Fruit fly (Drosophila melanogaster) whole organism, embryonic: Measurements from ENCODE around the gene Wdfy2.
A peak's percentile ranks its signal among the peaks of the same experiment; 100 is the strongest.

Experiments used
- Asciz ChIP-seq: fragments of 200-800 bp; sonication (Bioruptor generic); optimal IDR thresholded peaks from 2 replicates; lab custom pipeline; 2017; ENCODE audit warnings: missing biosample characterization, mild to moderate bottlenecking, missing genetic modification characterization, missing genetic modification reagents
- Atf6 ChIP-seq: fragments of 200-800 bp; sonication (Bioruptor generic); IDR thresholded peaks from 2 replicates; pipeline ENCODE4 v1.3.6; 2022; ENCODE audit warnings: missing biosample characterization, missing genetic modification characterization
- Bgb ChIP-seq: fragments of 200-800 bp; sonication (Bioruptor generic); IDR thresholded peaks from 2 replicates; pipeline ENCODE4 v1.3.6; 2022; ENCODE audit warnings: missing biosample characterization, missing genetic modification characterization; ENCODE audit not compliant: partially characterized antibody
- CG10209 ChIP-seq: fragments of 200-800 bp; sonication (Bioruptor generic); optimal IDR thresholded peaks from 3 replicates; lab custom pipeline; 2017; ENCODE audit warnings: missing biosample characterization, mild to moderate bottlenecking, missing genetic modification characterization, missing genetic modification reagents
- CG11504 ChIP-seq: fragments of 200-800 bp; sonication (Bioruptor generic); optimal IDR thresholded peaks from 3 replicates; lab custom pipeline; 2019; ENCODE audit warnings: missing biosample characterization, mild to moderate bottlenecking, missing genetic modification characterization, moderate library complexity
- CG13287 ChIP-seq: fragments of 200-800 bp; sonication (Bioruptor generic); IDR thresholded peaks from 2 replicates; pipeline ENCODE4 v1.3.6; 2022; ENCODE audit warnings: missing biosample characterization, missing genetic modification characterization; ENCODE audit not compliant: partially characterized antibody
- CG14710 ChIP-seq: fragments of 200-800 bp; sonication (Bioruptor generic); optimal IDR thresholded peaks from 3 replicates; lab custom pipeline; 2019; ENCODE audit warnings: missing biosample characterization, mild to moderate bottlenecking, missing genetic modification characterization, moderate library complexity
- CG16813 ChIP-seq: fragments of 200-800 bp; sonication (Bioruptor generic); IDR thresholded peaks from 3 replicates; pipeline ENCODE4 v1.3.6; 2022; ENCODE audit warnings: missing biosample characterization, missing genetic modification characterization; ENCODE audit not compliant: partially characterized antibody
- CG2116 ChIP-seq: fragments of 200-800 bp; sonication (Bioruptor generic); optimal IDR thresholded peaks from 3 replicates; lab custom pipeline; 2018; ENCODE audit warnings: missing biosample characterization, mild to moderate bottlenecking, missing genetic modification characterization
- CG2120 ChIP-seq: fragments of 200-800 bp; sonication (Bioruptor generic); optimal IDR thresholded peaks from 3 replicates; lab custom pipeline; 2016; ENCODE audit warnings: missing biosample characterization, missing genetic modification characterization
- CG30431 ChIP-seq: fragments of 200-800 bp; sonication (Bioruptor generic); optimal IDR thresholded peaks from 2 replicates; lab custom pipeline; 2017; ENCODE audit warnings: missing biosample characterization, missing genetic modification characterization
- CG3847 ChIP-seq: fragments of 200-800 bp; sonication (Bioruptor generic); IDR thresholded peaks from 2 replicates; pipeline ENCODE4 v1.3.6; 2022; ENCODE audit warnings: missing biosample characterization, missing genetic modification characterization
- CG3995 ChIP-seq: fragments of 200-800 bp; sonication (Bioruptor generic); optimal IDR thresholded peaks from 3 replicates; lab custom pipeline; 2016; ENCODE audit warnings: missing biosample characterization, missing genetic modification characterization
- CG4707 ChIP-seq: fragments of 200-800 bp; sonication (Bioruptor generic); optimal IDR thresholded peaks from 2 replicates; lab custom pipeline; 2018; ENCODE audit warnings: missing biosample characterization, mild to moderate bottlenecking, missing genetic modification characterization, moderate library complexity
- CG7963 ChIP-seq: fragments of 200-800 bp; sonication (Bioruptor generic); IDR thresholded peaks from 3 replicates; pipeline ENCODE4 v1.3.6; 2022; ENCODE audit warnings: missing biosample characterization, missing genetic modification characterization; ENCODE audit not compliant: partially characterized antibody
- CG9797 ChIP-seq: fragments of 200-800 bp; sonication (Bioruptor generic); optimal IDR thresholded peaks from 3 replicates; lab custom pipeline; 2018; ENCODE audit warnings: missing biosample characterization, mild to moderate bottlenecking, missing genetic modification characterization
- Doc2 ChIP-seq: fragments of 200-800 bp; sonication (Bioruptor generic); IDR thresholded peaks from 2 replicates; pipeline ENCODE4 v1.3.6; 2022; ENCODE audit warnings: missing biosample characterization, missing genetic modification characterization
- HLH54F ChIP-seq: fragments of 200-800 bp; sonication (Bioruptor generic); optimal IDR thresholded peaks from 3 replicates; lab custom pipeline; 2016; ENCODE audit warnings: missing biosample characterization, missing genetic modification characterization
- HmgD ChIP-seq: fragments of 200-800 bp; sonication (Bioruptor generic); optimal IDR thresholded peaks from 3 replicates; lab custom pipeline; 2016; ENCODE audit warnings: missing biosample characterization, missing genetic modification characterization
- HmgZ ChIP-seq: fragments of 200-800 bp; sonication (Bioruptor generic); optimal IDR thresholded peaks from 2 replicates; lab custom pipeline; 2018; ENCODE audit warnings: missing biosample characterization, mild to moderate bottlenecking, missing genetic modification characterization
- Mrtf ChIP-seq: fragments of 200-800 bp; sonication (Bioruptor generic); IDR thresholded peaks from 3 replicates; pipeline ENCODE4 v1.3.6; 2022; ENCODE audit warnings: missing biosample characterization, missing genetic modification characterization
- NK7.1 ChIP-seq: fragments of 200-800 bp; sonication (Bioruptor generic); optimal IDR thresholded peaks from 3 replicates; lab custom pipeline; 2016; ENCODE audit warnings: missing biosample characterization, missing genetic modification characterization
- Ptx1 ChIP-seq: fragments of 200-800 bp; sonication (Bioruptor generic); IDR thresholded peaks from 2 replicates; pipeline ENCODE4 v1.3.6; 2022; ENCODE audit warnings: missing biosample characterization, missing genetic modification characterization
- Usf ChIP-seq: fragments of 200-800 bp; sonication (Bioruptor generic); optimal IDR thresholded peaks from 2 replicates; lab custom pipeline; 2017; ENCODE audit warnings: missing genotype, missing biosample characterization, missing genetic modification characterization
- YL-1 ChIP-seq: fragments of 200-800 bp; sonication (Bioruptor generic); optimal IDR thresholded peaks from 3 replicates; lab custom pipeline; 2017; ENCODE audit warnings: missing biosample characterization, mild to moderate bottlenecking, missing genetic modification characterization
- abd-A ChIP-seq: fragments of 200-800 bp; sonication (Bioruptor generic); optimal IDR thresholded peaks from 3 replicates; lab custom pipeline; 2019; ENCODE audit warnings: missing biosample characterization, mild to moderate bottlenecking, missing genetic modification characterization, moderate library complexity
- ash1 ChIP-seq: fragments of 200-800 bp; sonication (Bioruptor generic); optimal IDR thresholded peaks from 2 replicates; lab custom pipeline; 2018; ENCODE audit warnings: missing biosample characterization, mild to moderate bottlenecking, missing genetic modification characterization
- cad ChIP-seq: fragments of >200 bp; optimal IDR thresholded peaks from 2 replicates; lab custom pipeline; 2017; ENCODE audit warnings: missing biosample characterization, missing genetic modification characterization
- chm ChIP-seq: fragments of 200-800 bp; sonication (Bioruptor generic); IDR thresholded peaks from 2 replicates; pipeline ENCODE4 v1.3.6; 2022; ENCODE audit warnings: missing biosample characterization, missing genetic modification characterization
- dimm ChIP-seq: fragments of 200-800 bp; sonication (Bioruptor generic); IDR thresholded peaks from 2 replicates; pipeline ENCODE4 v1.3.6; 2022; ENCODE audit warnings: missing biosample characterization, missing genetic modification characterization
- ems ChIP-seq: fragments of 200-800 bp; sonication (Bioruptor generic); optimal IDR thresholded peaks from 3 replicates; lab custom pipeline; 2016; ENCODE audit warnings: missing biosample characterization, missing genetic modification characterization
- fd96Cb ChIP-seq: fragments of 200-800 bp; sonication (Bioruptor generic); optimal IDR thresholded peaks from 2 replicates; lab custom pipeline; 2018; ENCODE audit warnings: missing biosample characterization, mild to moderate bottlenecking, missing genetic modification characterization, moderate library complexity
- gfzf ChIP-seq: fragments of 200-800 bp; sonication (Bioruptor generic); optimal IDR thresholded peaks from 2 replicates; lab custom pipeline; 2016; ENCODE audit warnings: missing biosample characterization, mild to moderate bottlenecking, missing genetic modification characterization, moderate library complexity
- hbn ChIP-seq: fragments of 200-800 bp; sonication (Bioruptor generic); IDR thresholded peaks from 2 replicates; pipeline ENCODE4 v1.3.6; 2022; ENCODE audit warnings: missing biosample characterization, missing genetic modification characterization; ENCODE audit not compliant: partially characterized antibody
- knrl ChIP-seq: fragments of 200-800 bp; sonication (Bioruptor generic); IDR thresholded peaks from 3 replicates; pipeline ENCODE4 v1.3.6; 2022; ENCODE audit warnings: missing biosample characterization, missing genetic modification characterization; ENCODE audit not compliant: partially characterized antibody
- mam ChIP-seq: fragments of 200-800 bp; sonication (Bioruptor generic); optimal IDR thresholded peaks from 3 replicates; lab custom pipeline; 2016; ENCODE audit warnings: missing biosample characterization, missing genetic modification characterization
- pfk ChIP-seq: fragments of 200-800 bp; sonication (Bioruptor generic); optimal IDR thresholded peaks from 2 replicates; lab custom pipeline; 2018; ENCODE audit warnings: missing biosample characterization, mild to moderate bottlenecking, missing genetic modification characterization, moderate library complexity
- phol ChIP-seq: fragments of 200-800 bp; sonication (Bioruptor generic); optimal IDR thresholded peaks from 3 replicates; lab custom pipeline; 2018; ENCODE audit warnings: missing biosample characterization, mild to moderate bottlenecking, missing genetic modification characterization, moderate library complexity
- prd ChIP-seq, 3 experiments: fragments of >200 bp in 2 of 3; fragments of 200-800 bp in 1 of 3; sonication (Bioruptor generic) in 1 of 3; optimal IDR thresholded peaks in 2 of 3; IDR thresholded peaks in 1 of 3; 2 replicates in 2 of 3; 3 replicates in 1 of 3; pipeline versions ENCODE4 v1.3.6 to Lab custom; 2017 to 2022; ENCODE audit warnings: missing biosample characterization in 1 of 3, missing genetic modification characterization in 1 of 3
- psq ChIP-seq: fragments of 200-800 bp; sonication (Bioruptor generic); optimal IDR thresholded peaks from 2 replicates; lab custom pipeline; 2017; ENCODE audit warnings: missing biosample characterization, missing genetic modification characterization
- sens-2 ChIP-seq: fragments of 200-800 bp; sonication (Bioruptor generic); IDR thresholded peaks from 2 replicates; pipeline ENCODE4 v1.3.6; 2022; ENCODE audit warnings: missing biosample characterization, missing genetic modification characterization
- sima ChIP-seq: fragments of 200-800 bp; sonication (Bioruptor generic); optimal IDR thresholded peaks from 2 replicates; lab custom pipeline; 2016; ENCODE audit warnings: missing biosample characterization, missing genetic modification characterization
- slou ChIP-seq: fragments of 200-800 bp; sonication (Bioruptor generic); optimal IDR thresholded peaks from 3 replicates; lab custom pipeline; 2016; ENCODE audit warnings: missing biosample characterization, missing genetic modification characterization
- so ChIP-seq: fragments of 200-800 bp; sonication (Bioruptor generic); IDR thresholded peaks from 3 replicates; pipeline ENCODE4 v1.3.6; 2022; ENCODE audit warnings: missing biosample characterization, missing genetic modification characterization
- tin ChIP-seq: fragments of 200-800 bp; sonication (Bioruptor generic); optimal IDR thresholded peaks from 3 replicates; lab custom pipeline; 2016; ENCODE audit warnings: missing biosample characterization, missing genetic modification characterization
- tio ChIP-seq: fragments of 200-800 bp; sonication (Bioruptor generic); optimal IDR thresholded peaks from 2 replicates; lab custom pipeline; 2017; ENCODE audit warnings: missing biosample characterization, missing genetic modification characterization, inconsistent platforms
- trem ChIP-seq: fragments of 200-800 bp; optimal IDR thresholded peaks from 3 replicates; lab custom pipeline; 2019; ENCODE audit warnings: missing biosample characterization, mild to moderate bottlenecking, missing genetic modification characterization, moderate library complexity
- twi ChIP-seq: fragments of 200-800 bp; optimal IDR thresholded peaks from 2 replicates; lab custom pipeline; 2019; ENCODE audit warnings: missing biosample characterization, mild to moderate bottlenecking, missing genetic modification characterization, moderate library complexity
- vnd ChIP-seq: fragments of 200-800 bp; sonication (Bioruptor generic); IDR thresholded peaks from 3 replicates; pipeline ENCODE4 v1.3.6; 2022; ENCODE audit warnings: missing biosample characterization, missing genetic modification characterization; ENCODE audit not compliant: partially characterized antibody
- zf30C ChIP-seq: fragments of 200-800 bp; sonication (Bioruptor generic); optimal IDR thresholded peaks from 3 replicates; lab custom pipeline; 2018; ENCODE audit warnings: missing biosample characterization, mild to moderate bottlenecking, missing genetic modification characterization

The Wdfy2 gene

dm6 chr2L:10403803-10404315 lies 19.2 kb upstream of the Wdfy2 start (continued):
- TF ChIP-seq abd-A (tag; lab: Kevin White, UChicago) (no peak), tio (no peak), dimm (GFP tag; lab: Robert Waterston, UW) (no peak), NK7.1 (no peak), hbn (no peak), slou (GFP tag; lab: Kevin White, UChicago) (no peak), Bgb (no peak), Ptx1 (no peak), HLH54F (GFP tag; lab: Kevin White, UChicago) (no peak), CG2116 (GFP tag; lab: Kevin White, UChicago) (peak; percentile 72), trem (tag; lab: Kevin White, UChicago) (peak; percentile 18), CG4707 (GFP tag; lab: Kevin White, UChicago) (no peak), Doc2 (GFP tag; lab: Robert Waterston, UW) (no peak), Usf (GFP tag; lab: Kevin White, UChicago) (no peak), CG3847 (GFP tag; lab: Robert Waterston, UW) (no peak), gfzf (GFP tag; lab: Kevin White, UChicago) (no peak), knrl (GFP tag; lab: Robert Waterston, UW) (no peak), sens-2 (no peak), vnd (GFP tag; lab: Robert Waterston, UW) (0 out of 3 replicates have a peak, but pooled peaks have one; percentile 38), Asciz (GFP tag; lab: Kevin White, UChicago) (no peak), chm (GFP tag; lab: Robert Waterston, UW) (no peak), CG2120 (GFP tag; lab: Kevin White, UChicago) (no peak), CG3995 (GFP tag; lab: Kevin White, UChicago) (peak; percentile 60), sima (no peak), CG14710 (peak; percentile 1), YL-1 (GFP tag; lab: Kevin White, UChicago) (peak; percentile 45), CG7963 (no peak), HmgD (GFP tag; lab: Kevin White, UChicago) (no peak), CG10209 (GFP tag; lab: Kevin White, UChicago) (no peak), twi (tag; lab: Kevin White, UChicago) (no peak), ash1 (GFP tag; lab: Kevin White, UChicago) (no peak), zf30C (GFP tag; lab: Kevin White, UChicago) (no peak), Atf6 (GFP tag; lab: Robert Waterston, UW) (no peak), prd (optimal IDR thresholded peaks at IDR 0.05; lab: Kevin White, UChicago) (no peak), prd (GFP tag; IDR thresholded peaks at IDR 0.05; lab: Robert Waterston, UW) (no peak), CG30431 (no peak), Mrtf (GFP tag; lab: Robert Waterston, UW) (no peak), CG13287 (GFP tag; lab: Robert Waterston, UW) (peak; percentile 62), psq (GFP tag; lab: Kevin White, UChicago) (no peak), fd96Cb (tag; lab: Kevin White, UChicago) (no peak), ems (GFP tag; lab: Kevin White, UChicago) (no peak), HmgZ (tag; lab: Kevin White, UChicago) (peak; percentile 3), CG11504 (tag; lab: Kevin White, UChicago) (no peak), phol (tag; lab: Kevin White, UChicago) (peak; percentile 13), tin (GFP tag; lab: Kevin White, UChicago) (no peak), mam (GFP tag; lab: Kevin White, UChicago) (peak; percentile 25), CG16813 (GFP tag; lab: Robert Waterston, UW) (peak; percentile 45; the same call in 1 of the 3 replicates), cad (GFP tag; lab: Kevin White, UChicago) (no peak), CG9797 (GFP tag; lab: Kevin White, UChicago) (no peak), so (GFP tag; lab: Robert Waterston, UW) (no peak), pfk (GFP tag; lab: Kevin White, UChicago) (peak; percentile 92)
